Fruit fly (Drosophila melanogaster): ENCODE data around the gene CG42728.

Gene CG42728

dm6 chr3L:15523806-15524346 is 4.1 kb downstream of the CG42728 start, which contains the start of gene CG7945:
Gene CG7945, minus strand, starts transcription at chr3L:15524137.
- TF ChIP-seq Eip93F (GFP tag; optimal IDR thresholded peaks at IDR 0.05) (peak; percentile 7), Met (GFP tag; optimal IDR thresholded peaks at IDR 0.05) (no peak), Ets21C (GFP tag; optimal IDR thresholded peaks at IDR 0.05) (no peak), Lpt (GFP tag; optimal IDR thresholded peaks at IDR 0.05) (no peak), CG15336 (GFP tag; IDR thresholded peaks at IDR 0.05) (no peak), vri (GFP tag; optimal IDR thresholded peaks at IDR 0.05) (peak; percentile 24), Hr39 (GFP tag; optimal IDR thresholded peaks at IDR 0.05) (no peak), fkh (GFP tag; optimal IDR thresholded peaks at IDR 0.05) (peak; percentile 3)

dm6 chr3L:15520320-15520719 is 7.7 kb downstream of the CG42728 start, which contains the start of gene yellow-k:
Gene yellow-k, plus strand, starts transcription at chr3L:15520620.
- TF ChIP-seq Eip93F (GFP tag; optimal IDR thresholded peaks at IDR 0.05) (no peak), CG4318 (GFP tag; optimal IDR thresholded peaks at IDR 0.05) (no peak), CG10631 (GFP tag; optimal IDR thresholded peaks at IDR 0.05) (no peak), svp (GFP tag) (no peak), CG3919 (GFP tag; optimal IDR thresholded peaks at IDR 0.05) (no peak), fkh (GFP tag; optimal IDR thresholded peaks at IDR 0.05) (no peak), Ets96B (tag; optimal IDR thresholded peaks at IDR 0.05) (no peak), pdm3 (GFP tag; optimal IDR thresholded peaks at IDR 0.05) (no peak), eg (GFP tag; IDR thresholded peaks at IDR 0.05) (no peak), CG6276 (GFP tag; optimal IDR thresholded peaks at IDR 0.05) (no peak), Sox15 (GFP tag; optimal IDR thresholded peaks at IDR 0.05) (no peak)

DNA sequence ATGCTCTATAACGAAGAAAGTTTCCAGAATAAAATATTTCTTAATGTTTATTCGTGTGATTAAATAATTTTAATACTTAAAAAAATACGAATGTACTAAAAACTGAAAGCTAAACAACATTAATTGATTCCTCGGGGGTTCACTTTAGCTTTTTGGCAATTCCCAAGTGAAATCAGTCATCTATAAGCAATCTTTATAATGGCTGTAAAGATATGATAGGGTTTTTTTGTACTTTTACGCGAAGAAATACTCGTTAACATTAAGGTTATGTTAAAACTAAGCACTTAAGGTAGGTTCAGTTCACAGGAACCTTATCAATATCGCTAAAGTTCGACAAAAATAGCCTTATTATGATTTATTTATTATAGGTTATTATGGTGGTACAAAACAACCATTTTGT is 8.1 kb downstream of the CG42728 start:
- no peak for TF ChIP-seq CG31627 (GFP tag; optimal IDR thresholded peaks at IDR 0.05)
- no peak for TF ChIP-seq Eip75B (GFP tag; optimal IDR thresholded peaks at IDR 0.05)
- TF ChIP-seq Sox15 (GFP tag; optimal IDR thresholded peaks at IDR 0.05): no peak
- no peak for TF ChIP-seq Eip78C (GFP tag)
- TF ChIP-seq achi (GFP tag; optimal IDR thresholded peaks at IDR 0.05): no peak
- no peak for TF ChIP-seq OdsH (GFP tag; optimal IDR thresholded peaks at IDR 0.05)
- TF ChIP-seq CG9139 (GFP tag; optimal IDR thresholded peaks at IDR 0.05): no peak

DNA sequence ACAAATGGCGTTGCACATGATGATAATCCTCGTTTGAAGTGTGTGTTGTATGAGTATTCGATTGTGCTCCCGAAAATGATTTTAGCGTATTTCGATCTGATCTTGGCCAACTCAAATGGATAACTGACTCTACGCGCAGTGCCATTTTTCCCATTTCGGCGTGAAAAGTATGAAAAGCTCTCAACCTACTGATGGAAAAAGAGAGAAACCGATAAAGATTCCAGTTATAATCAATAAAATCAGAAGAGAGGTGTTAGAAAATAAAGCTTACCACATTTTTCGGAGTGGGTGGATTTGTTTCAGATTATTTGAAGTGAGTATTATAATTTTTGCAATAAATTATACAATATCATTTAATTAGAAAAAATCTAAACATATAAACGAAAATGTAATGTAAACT is 8.5 kb downstream of the CG42728 start, which contains the start of gene mex1:
mex1 (minus strand) TSS at position 101 of the 400 bp plus-strand sequence.
- TF ChIP-seq CG16779 (tag; optimal IDR thresholded peaks at IDR 0.05) (no peak), CG34406 (GFP tag; optimal IDR thresholded peaks at IDR 0.05) (no peak), CG9139 (GFP tag; optimal IDR thresholded peaks at IDR 0.05) (no peak), Sox102F (GFP tag; optimal IDR thresholded peaks at IDR 0.05) (no peak), Ets96B (tag; optimal IDR thresholded peaks at IDR 0.05) (no peak), CG7368 (GFP tag; optimal IDR thresholded peaks at IDR 0.05) (no peak), CG8632 (GFP tag; optimal IDR thresholded peaks at IDR 0.05) (no peak)

- TF ChIP-seq CG6163 (GFP tag; IDR thresholded peaks at IDR 0.05) (no peak), Sox102F (GFP tag; optimal IDR thresholded peaks at IDR 0.05) (no peak), vri (GFP tag; optimal IDR thresholded peaks at IDR 0.05) (peak; percentile 38), Ets96B (tag; optimal IDR thresholded peaks at IDR 0.05) (no peak), Eip93F (GFP tag; optimal IDR thresholded peaks at IDR 0.05) (no peak), CG8632 (GFP tag; optimal IDR thresholded peaks at IDR 0.05) (no peak), topi (GFP tag; optimal IDR thresholded peaks at IDR 0.05) (no peak), CG6854 (GFP tag; optimal IDR thresholded peaks at IDR 0.05) (no peak)
Measured at dm6 chr3L:15518344-15518743, 9.7 kb downstream of the CG42728 start.

- TF ChIP-seq Smox (GFP tag; optimal IDR thresholded peaks at IDR 0.05) (no peak), pdm3 (GFP tag; optimal IDR thresholded peaks at IDR 0.05) (no peak), CG6792 (GFP tag; optimal IDR thresholded peaks at IDR 0.05) (no peak), CG11762 (GFP tag; optimal IDR thresholded peaks at IDR 0.05; ENCODE audit: insufficient read depth) (no peak), topi (GFP tag; optimal IDR thresholded peaks at IDR 0.05) (no peak), CG10631 (GFP tag; optimal IDR thresholded peaks at IDR 0.05) (no peak), CG8319 (GFP tag; optimal IDR thresholded peaks at IDR 0.05) (no peak), CG32006 (GFP tag; optimal IDR thresholded peaks at IDR 0.05) (no peak), svp (GFP tag) (no peak), CG15336 (GFP tag; IDR thresholded peaks at IDR 0.05) (no peak), achi (GFP tag; optimal IDR thresholded peaks at IDR 0.05) (no peak), CG34406 (GFP tag; optimal IDR thresholded peaks at IDR 0.05) (no peak), Met (GFP tag; optimal IDR thresholded peaks at IDR 0.05) (no peak), fkh (GFP tag; optimal IDR thresholded peaks at IDR 0.05) (no peak), Lpt (GFP tag; optimal IDR thresholded peaks at IDR 0.05) (no peak), CG6276 (GFP tag; optimal IDR thresholded peaks at IDR 0.05) (no peak), cyc (GFP tag; optimal IDR thresholded peaks at IDR 0.05) (no peak), esn (GFP tag; optimal IDR thresholded peaks at IDR 0.05) (no peak)
Measured at dm6 chr3L:15517508-15517907, 10.5 kb downstream of the CG42728 start.
